In the genomic region with DNA sequence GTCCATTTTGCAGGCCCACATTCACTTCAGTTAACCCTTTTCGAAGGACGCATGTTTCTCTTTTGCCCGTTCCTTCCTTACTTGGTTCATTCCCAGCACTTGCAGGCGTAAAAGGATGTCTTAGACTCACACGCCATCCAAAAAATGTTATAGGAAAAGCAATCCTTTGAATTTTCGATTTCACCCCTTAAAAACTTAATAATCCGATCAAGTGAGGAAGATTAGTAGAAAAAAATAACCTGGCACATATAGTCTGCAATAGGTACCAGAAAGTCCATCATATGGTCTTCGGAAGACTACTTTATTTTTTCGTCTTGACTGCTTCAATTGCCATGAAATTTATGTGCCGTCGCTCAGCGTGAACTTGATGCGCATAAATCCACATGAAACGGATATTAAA, we compare ENCODE assay signal across 3 fruit fly cellular contexts.
TF ChIP-seq lines count a peak whose summit lies in the region.

No protein-coding gene starts in this region.

- no peak for TF ChIP-seq CTCF in whole organism, embryonic (GFP tag; optimal IDR thresholded peaks at IDR 0.05; lab: Kevin White, UChicago)

TF ChIP-seq in whole organism, embryonic, 481 proteins besides CTCF, POLR2A, EP300 and RAD21 (continues in another document):
- no peak for TF ChIP-seq CG6791 (GFP tag; IDR thresholded peaks at IDR 0.05; lab: Robert Waterston, UW; ENCODE audit: partially characterized antibody)
- no peak for TF ChIP-seq seq (GFP tag; IDR thresholded peaks at IDR 0.05; lab: Robert Waterston, UW)
- no peak for TF ChIP-seq CG14710 (tag; optimal IDR thresholded peaks at IDR 0.05; lab: Kevin White, UChicago)
- TF ChIP-seq hkb (optimal IDR thresholded peaks at IDR 0.05; lab: Kevin White, UChicago) = no peak
- 0 out of 2 replicates have a peak, but pooled peaks have one; percentile 27 for TF ChIP-seq hkb (GFP tag; IDR thresholded peaks at IDR 0.05; lab: Robert Waterston, UW)
- TF ChIP-seq CG18599 (GFP tag; optimal IDR thresholded peaks at IDR 0.05; lab: Kevin White, UChicago) = peak; percentile 53
- TF ChIP-seq CG13287 (GFP tag; IDR thresholded peaks at IDR 0.05; lab: Robert Waterston, UW; ENCODE audit: partially characterized antibody) = no peak
- peak in 1 of 2 experiments; percentile 25 for TF ChIP-seq bsh (GFP tag; optimal IDR thresholded peaks at IDR 0.05; lab: Kevin White, UChicago)
- peak; percentile 45 for TF ChIP-seq D19B (GFP tag; optimal IDR thresholded peaks at IDR 0.05; lab: Kevin White, UChicago)
- peak; percentile 59 for TF ChIP-seq Ets65A (GFP tag; lab: Kevin White, UChicago)
- TF ChIP-seq Hsf (GFP tag; optimal IDR thresholded peaks at IDR 0.05; lab: Kevin White, UChicago) = no peak
- 0 out of 3 replicates have a peak, but pooled peaks have one; percentile 14 for TF ChIP-seq zfh1 (GFP tag; IDR thresholded peaks at IDR 0.05; lab: Robert Waterston, UW)
- TF ChIP-seq Meics (GFP tag; optimal IDR thresholded peaks at IDR 0.05; lab: Kevin White, UChicago) = peak; percentile 5
- peak; percentile 79 for TF ChIP-seq sens (GFP tag; lab: Kevin White, UChicago)
- TF ChIP-seq lab (GFP tag; optimal IDR thresholded peaks at IDR 0.05; lab: Kevin White, UChicago) = no peak
- TF ChIP-seq sob (GFP tag; IDR thresholded peaks at IDR 0.05; lab: Robert Waterston, UW) = 0 out of 2 replicates have a peak, but pooled peaks have one; percentile 14
- TF ChIP-seq slbo (GFP tag; IDR thresholded peaks at IDR 0.05; lab: Robert Waterston, UW) = peak; percentile 52
- no peak for TF ChIP-seq Lim3 (GFP tag; IDR thresholded peaks at IDR 0.05; lab: Robert Waterston, UW)
- TF ChIP-seq tx (GFP tag; optimal IDR thresholded peaks at IDR 0.05; lab: Kevin White, UChicago) = no peak
- 0 out of 2 replicates have a peak, but pooled peaks have one; percentile 12 for TF ChIP-seq CG10366 (GFP tag; IDR thresholded peaks at IDR 0.05; lab: Robert Waterston, UW)
- TF ChIP-seq jigr1 (GFP tag; IDR thresholded peaks at IDR 0.05; lab: Robert Waterston, UW) = no peak
- TF ChIP-seq CG12104 (GFP tag; optimal IDR thresholded peaks at IDR 0.05; lab: Kevin White, UChicago) = no peak
- TF ChIP-seq Ada2b (GFP tag; IDR thresholded peaks at IDR 0.05; lab: Robert Waterston, UW) = 0 out of 2 replicates have a peak, but pooled peaks have one; percentile 7
- TF ChIP-seq Abd-B (GFP tag; optimal IDR thresholded peaks at IDR 0.05; lab: Kevin White, UChicago) = no peak
- peak; percentile 3 for TF ChIP-seq CG7556 (GFP tag; optimal IDR thresholded peaks at IDR 0.05; lab: Kevin White, UChicago)
- TF ChIP-seq prd (optimal IDR thresholded peaks at IDR 0.05; lab: Kevin White, UChicago) = no peak
- peak; percentile 51; the same call in 1 of the 3 replicates for TF ChIP-seq prd (GFP tag; IDR thresholded peaks at IDR 0.05; lab: Robert Waterston, UW)

TF ChIP-seq in whole organism, prepupa, 60 proteins besides CTCF, POLR2A, EP300 and RAD21:
- TF ChIP-seq CG6792 (GFP tag; optimal IDR thresholded peaks at IDR 0.05; lab: Kevin White, UChicago) = peak; percentile 18
- TF ChIP-seq Hr39 (GFP tag; optimal IDR thresholded peaks at IDR 0.05; lab: Kevin White, UChicago) = peak; percentile 40
- TF ChIP-seq CG6808 (GFP tag; optimal IDR thresholded peaks at IDR 0.05; lab: Kevin White, UChicago) = no peak
- no peak for TF ChIP-seq salr (GFP tag; optimal IDR thresholded peaks at IDR 0.05; lab: Kevin White, UChicago)
- TF ChIP-seq CG31627 (GFP tag; optimal IDR thresholded peaks at IDR 0.05; lab: Kevin White, UChicago) = peak; percentile 27
- TF ChIP-seq Lpt (GFP tag; optimal IDR thresholded peaks at IDR 0.05; lab: Kevin White, UChicago) = no peak
- peak; percentile 54 for TF ChIP-seq svp (GFP tag; lab: Kevin White, UChicago)
TF ChIP-seq in whole organism, prepupa: peak in this region for 4.

TF ChIP-seq in whole organism, wandering third instar larva, 38 proteins besides CTCF, POLR2A, EP300 and RAD21:
- no peak for TF ChIP-seq CG9705 (GFP tag; optimal IDR thresholded peaks at IDR 0.05; lab: Kevin White, UChicago)
- TF ChIP-seq dl (GFP tag; optimal IDR thresholded peaks at IDR 0.05; lab: Kevin White, UChicago; ENCODE audit: insufficient read depth in 1 of 2, partially characterized antibody in 2 of 2) = no peak
- TF ChIP-seq Dif (GFP tag; optimal IDR thresholded peaks at IDR 0.05; lab: Kevin White, UChicago; ENCODE audit: partially characterized antibody) = no peak
- no peak for TF ChIP-seq fru (GFP tag; optimal IDR thresholded peaks at IDR 0.05; lab: Kevin White, UChicago)
- peak; percentile 8 for TF ChIP-seq psq (GFP tag; optimal IDR thresholded peaks at IDR 0.05; lab: Kevin White, UChicago)
- peak; percentile 17 for TF ChIP-seq HLH106 (tag; optimal IDR thresholded peaks at IDR 0.05; lab: Kevin White, UChicago)
- TF ChIP-seq usp (GFP tag; optimal IDR thresholded peaks at IDR 0.05; lab: Kevin White, UChicago) = no peak
- TF ChIP-seq h (GFP tag; optimal IDR thresholded peaks at IDR 0.05; lab: Kevin White, UChicago) = peak; percentile 49
- no peak for TF ChIP-seq jim (GFP tag; optimal IDR thresholded peaks at IDR 0.05; lab: Kevin White, UChicago)
- TF ChIP-seq Myc (optimal IDR thresholded peaks at IDR 0.05; lab: Kevin White, UChicago) = no peak
- no peak for TF ChIP-seq Hr83 (GFP tag; optimal IDR thresholded peaks at IDR 0.05; lab: Kevin White, UChicago; ENCODE audit: poor library complexity, severe bottlenecking)
- TF ChIP-seq Hr78 (GFP tag; optimal IDR thresholded peaks at IDR 0.05; lab: Kevin White, UChicago) = no peak
- TF ChIP-seq Sp1 (GFP tag; optimal IDR thresholded peaks at IDR 0.05; lab: Kevin White, UChicago) = no peak
- no peak for TF ChIP-seq Abd-B (GFP tag; optimal IDR thresholded peaks at IDR 0.05; lab: Kevin White, UChicago)
- TF ChIP-seq ey (GFP tag; optimal IDR thresholded peaks at IDR 0.05; lab: Kevin White, UChicago) = peak; percentile 32
- no peak for TF ChIP-seq N (GFP tag; optimal IDR thresholded peaks at IDR 0.05; lab: Kevin White, UChicago)
- no peak for TF ChIP-seq brk (GFP tag; optimal IDR thresholded peaks at IDR 0.05; lab: Kevin White, UChicago)
- no peak for TF ChIP-seq CrebA (GFP tag; optimal IDR thresholded peaks at IDR 0.05; lab: Kevin White, UChicago; ENCODE audit: borderline replicate concordance)
- no peak for TF ChIP-seq lola (GFP tag; optimal IDR thresholded peaks at IDR 0.05; lab: Kevin White, UChicago)
- TF ChIP-seq rgr (GFP tag; optimal IDR thresholded peaks at IDR 0.05; lab: Kevin White, UChicago) = peak; percentile 34
